Worm (Caenorhabditis elegans): Measurements from ENCODE around the gene Y22D7AL.15.

Gene Y22D7AL.15

DNA sequence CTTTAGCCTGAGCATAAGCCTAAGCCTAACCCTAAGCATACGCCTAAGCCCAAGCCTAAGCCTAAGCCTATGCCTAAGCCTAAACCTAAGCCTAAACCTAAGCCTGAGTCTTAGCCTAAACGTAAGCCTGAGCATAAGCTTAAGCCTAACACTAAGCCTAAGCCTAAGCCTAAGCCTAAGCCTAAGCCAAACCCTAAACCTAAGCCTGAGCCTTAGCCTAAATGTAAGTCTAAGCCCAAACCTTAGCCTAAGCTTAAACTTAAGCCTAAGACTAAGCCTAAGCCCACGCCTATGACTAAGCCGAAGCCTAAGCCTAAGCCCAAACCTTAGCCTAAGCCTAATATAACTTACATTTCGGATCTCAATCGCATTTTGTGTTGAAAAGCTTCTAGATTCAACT lies 44.4 kb upstream of the Y22D7AL.15 start:
- TF ChIP-seq D1046.2 (GFP tag; IDR thresholded peaks at IDR 0.05) (0 out of 2 replicates have a peak, but pooled peaks have one; percentile 42), nhr-28 (tag; optimal IDR thresholded peaks at IDR 0.05) (no peak)

DNA sequence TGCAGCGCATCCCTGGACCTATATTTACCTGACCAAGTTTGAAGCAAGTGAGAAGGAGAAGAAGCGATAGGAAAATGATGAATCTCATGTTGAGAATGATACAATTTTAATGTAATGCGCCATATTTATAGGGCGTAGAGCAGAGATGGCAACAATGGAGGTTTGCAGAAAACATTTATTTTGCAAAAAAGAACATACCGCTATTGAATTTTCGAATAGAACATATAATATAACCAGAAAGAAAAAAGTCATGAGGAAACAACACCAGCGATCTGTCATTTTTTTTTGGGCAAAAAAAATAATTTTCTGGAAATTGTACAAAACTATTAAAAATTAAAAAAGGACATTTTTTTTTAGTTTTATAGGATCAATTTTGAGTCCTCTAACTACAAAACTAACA lies 42.7 kb upstream of the Y22D7AL.15 start, which contains the start of gene spex-3:
Gene spex-3, minus strand, starts transcription at position 101 of the 400 bp plus-strand sequence.
- no peak for TF ChIP-seq nhr-41 (GFP tag; IDR thresholded peaks at IDR 0.05)
- no peak for TF ChIP-seq madf-5 (GFP tag; IDR thresholded peaks at IDR 0.05)
- TF ChIP-seq hlh-11 (tag; optimal IDR thresholded peaks at IDR 0.05): no peak
- TF ChIP-seq nhr-10 (tag; optimal IDR thresholded peaks at IDR 0.05): no peak
- TF ChIP-seq ces-1 (GFP tag; optimal IDR thresholded peaks at IDR 0.05): no peak
- TF ChIP-seq hmg-1.1 (GFP tag; IDR thresholded peaks at IDR 0.05): no peak
- TF ChIP-seq nhr-102 (tag; optimal IDR thresholded peaks at IDR 0.05): no peak
- TF ChIP-seq F44E2.7 (GFP tag; IDR thresholded peaks at IDR 0.05): no peak

DNA sequence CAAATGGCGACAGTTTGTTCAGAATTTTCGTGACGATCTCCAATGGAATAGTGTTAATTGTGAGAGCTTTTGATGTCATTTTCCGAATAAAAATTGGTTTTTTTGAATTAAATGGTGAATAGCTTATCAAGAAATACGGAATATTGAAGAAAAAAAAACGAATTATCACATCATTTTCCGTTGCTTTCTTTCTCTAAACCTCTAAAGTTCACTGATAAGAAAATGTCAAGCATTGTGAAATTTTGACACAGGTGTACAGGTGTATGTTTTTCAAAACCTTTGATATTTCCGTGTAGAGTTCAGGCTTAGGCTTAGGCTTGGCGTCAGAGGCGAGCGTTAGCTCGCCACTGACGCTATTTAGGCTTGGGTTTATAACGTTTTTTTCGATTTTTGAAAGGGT lies 39.2 kb upstream of the Y22D7AL.15 start, which contains the start of gene fbxa-74:
Gene fbxa-74, minus strand, starts transcription at position 145 of the 400 bp plus-strand sequence.
- peak; percentile 41 for TF ChIP-seq dve-1 (tag; optimal IDR thresholded peaks at IDR 0.05; ENCODE audit: insufficient read depth)
- peak; percentile 87 for TF ChIP-seq pqm-1 (tag; optimal IDR thresholded peaks at IDR 0.05)
- TF ChIP-seq nhr-111 (GFP tag; optimal IDR thresholded peaks at IDR 0.05): no peak
- peak; percentile 36 for TF ChIP-seq hlh-11 (tag; optimal IDR thresholded peaks at IDR 0.05)
- TF ChIP-seq dmd-6 (GFP tag; IDR thresholded peaks at IDR 0.05): peak; percentile 76
- TF ChIP-seq nhr-28 (tag; optimal IDR thresholded peaks at IDR 0.05): peak; percentile 56
- TF ChIP-seq nhr-6 (tag; optimal IDR thresholded peaks at IDR 0.05): peak; percentile 86
- TF ChIP-seq madf-5 (GFP tag; IDR thresholded peaks at IDR 0.05): no peak
- TF ChIP-seq lin-29 (GFP tag; IDR thresholded peaks at IDR 0.05): no peak
- no peak for TF ChIP-seq duxl-1 (tag; optimal IDR thresholded peaks at IDR 0.05; ENCODE audit: poor library complexity)
- no peak for TF ChIP-seq F10B5.3 (tag; optimal IDR thresholded peaks at IDR 0.05)

DNA sequence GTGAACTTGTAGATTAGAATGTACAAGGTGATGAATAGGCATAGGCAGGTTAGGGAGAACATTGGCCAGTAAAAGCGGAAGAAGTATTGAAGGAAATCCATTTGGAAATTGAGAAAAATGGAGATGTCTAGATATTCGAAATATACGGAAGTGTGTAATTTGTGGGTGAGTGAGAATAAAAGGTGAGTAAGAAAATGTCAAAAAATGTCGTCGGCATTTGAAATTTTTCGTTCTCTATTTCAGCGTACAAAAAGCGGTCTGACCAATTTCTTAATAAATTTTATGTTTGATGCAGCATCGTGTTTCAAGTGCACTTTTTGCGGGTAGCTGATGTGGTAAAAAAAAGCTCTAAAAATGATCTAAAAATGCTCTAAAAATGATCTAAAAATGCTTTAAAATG lies 35.3 kb upstream of the Y22D7AL.15 start, which contains the start of gene srd-64:
Gene srd-64, minus strand, starts transcription at position 101 of the 400 bp plus-strand sequence.
- TF ChIP-seq F49E8.2 (tag; optimal IDR thresholded peaks at IDR 0.05; ENCODE audit: borderline replicate concordance): no peak
- TF ChIP-seq egl-43 (GFP tag; IDR thresholded peaks at IDR 0.05): no peak
- TF ChIP-seq dmd-6 (GFP tag; IDR thresholded peaks at IDR 0.05): no peak
- no peak for TF ChIP-seq F44E2.7 (GFP tag; IDR thresholded peaks at IDR 0.05)
- TF ChIP-seq ZK337.2 (GFP tag; IDR thresholded peaks at IDR 0.05): no peak

DNA sequence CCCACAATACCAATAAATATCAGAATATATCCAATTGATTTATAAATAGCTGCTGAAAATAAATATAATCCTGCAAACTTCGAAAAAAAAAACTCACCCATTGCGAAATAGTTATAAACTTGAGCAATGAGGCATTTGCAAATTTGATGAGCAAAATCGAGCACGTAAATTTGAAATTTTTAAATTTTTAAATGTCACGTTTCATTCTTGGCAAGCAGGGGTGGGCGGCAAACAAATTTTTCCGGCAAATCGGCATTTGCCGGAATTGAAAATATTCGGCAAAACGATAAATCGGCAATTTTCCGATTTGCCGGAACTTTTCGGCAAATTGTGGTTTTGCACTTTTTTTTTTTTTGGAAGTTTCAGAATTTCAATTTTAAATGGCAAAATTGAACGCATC lies 30.3 kb upstream of the Y22D7AL.15 start, which contains the start of gene Y22D7AR.14:
Gene Y22D7AR.14, minus strand, starts transcription at position 101 of the 400 bp plus-strand sequence.
- TF ChIP-seq attf-4 (tag; optimal IDR thresholded peaks at IDR 0.05): no peak
- TF ChIP-seq php-3 (GFP tag; IDR thresholded peaks at IDR 0.05): no peak
- TF ChIP-seq zag-1 (tag; optimal IDR thresholded peaks at IDR 0.05): no peak
- no peak for TF ChIP-seq ceh-44 (GFP tag; IDR thresholded peaks at IDR 0.05)
- no peak for TF ChIP-seq egl-43 (GFP tag; IDR thresholded peaks at IDR 0.05)
- no peak for TF ChIP-seq Y105C5A.15 (GFP tag; IDR thresholded peaks at IDR 0.05)
- TF ChIP-seq mdt-29 (GFP tag; IDR thresholded peaks at IDR 0.05): no peak
- no peak for TF ChIP-seq dmd-9 (GFP tag; IDR thresholded peaks at IDR 0.05)
- no peak for TF ChIP-seq hif-1 (tag; optimal IDR thresholded peaks at IDR 0.05)
- no peak for TF ChIP-seq Y75B8A.6 (GFP tag; IDR thresholded peaks at IDR 0.05)
- TF ChIP-seq zip-11 (GFP tag; IDR thresholded peaks at IDR 0.05): no peak

DNA sequence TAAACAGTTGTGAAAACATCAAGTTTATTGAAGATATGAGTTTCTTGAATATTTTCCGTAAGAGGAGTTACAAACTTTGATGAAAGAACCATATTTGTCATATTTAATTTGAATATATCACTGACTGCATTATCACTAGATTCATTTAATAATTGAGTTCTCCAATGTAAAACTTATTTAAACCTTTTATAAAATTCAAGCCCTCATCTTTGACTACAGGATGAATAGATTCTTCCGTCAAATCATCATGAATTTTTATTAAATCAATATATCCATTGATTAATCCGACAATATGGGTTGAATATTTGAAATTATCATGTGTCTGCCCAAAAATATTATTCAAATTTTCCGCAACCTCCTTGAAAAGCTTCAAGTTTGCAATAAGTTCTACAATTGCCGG lies 28.3 kb upstream of the Y22D7AL.15 start, which contains the start of gene Y22D7AR.7:
Gene Y22D7AR.7, minus strand, starts transcription at position 101 of the 400 bp plus-strand sequence.
- TF ChIP-seq tra-1 (GFP tag; IDR thresholded peaks at IDR 0.05): no peak

All from whole organism, L4 larva.